Fruit fly (Drosophila melanogaster): ENCODE results near the gene PolrMT.

PolrMT gene

DNA sequence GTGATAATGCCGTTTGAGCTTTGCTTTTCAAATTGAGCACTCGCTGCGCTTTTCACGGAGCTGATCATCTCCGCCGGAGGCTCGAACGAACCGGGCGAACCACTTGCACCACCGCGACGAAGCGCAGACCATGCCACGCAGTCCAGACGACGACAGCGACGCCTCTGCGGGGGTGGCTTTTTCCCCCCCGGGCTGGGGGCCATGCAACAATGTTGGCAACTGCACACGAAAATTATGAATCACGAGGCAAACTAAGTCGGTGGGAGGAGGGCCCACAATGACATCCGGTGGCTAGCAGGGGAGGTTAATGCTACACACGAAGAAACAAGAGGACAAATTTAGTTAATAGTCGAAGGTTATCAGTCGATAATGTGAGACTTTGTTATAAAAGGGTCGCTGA is 51.5 kb downstream of the PolrMT start:
- 0 out of 2 replicates have a peak, but pooled peaks have one; percentile 8 for TF ChIP-seq crol (GFP tag; IDR thresholded peaks at IDR 0.05)
- TF ChIP-seq her (GFP tag; optimal IDR thresholded peaks at IDR 0.05) = no peak
- 0 out of 2 replicates have a peak, but pooled peaks have one; percentile 22 for TF ChIP-seq CG11696 (GFP tag; IDR thresholded peaks at IDR 0.05)
- 0 out of 2 replicates have a peak, but pooled peaks have one; percentile 7 for TF ChIP-seq CG32532 (GFP tag; IDR thresholded peaks at IDR 0.05)
- TF ChIP-seq sens-2 (GFP tag; IDR thresholded peaks at IDR 0.05) = no peak
- no peak for TF ChIP-seq Ssrp (tag; optimal IDR thresholded peaks at IDR 0.05)
- no peak for TF ChIP-seq CG4730 (GFP tag; IDR thresholded peaks at IDR 0.05)
- 0 out of 2 replicates have a peak, but pooled peaks have one; percentile 17 for TF ChIP-seq CG32772 (GFP tag; IDR thresholded peaks at IDR 0.05)
- TF ChIP-seq sens (GFP tag) = peak; percentile 56
